Worm (Caenorhabditis elegans): ENCODE data around the gene cyp-29A3.

ce11 chrV:16067-16845, 42.8 kb upstream of the cyp-29A3 start:
- TF ChIP-seq unc-130 (tag; optimal IDR thresholded peaks at IDR 0.05) (no peak), lsy-2 (tag; optimal IDR thresholded peaks at IDR 0.05) (no peak)

Measured in whole organism, L1 larva.